Fruit fly (Drosophila melanogaster): Measurements from ENCODE around the gene ChT.

ChT gene

DNA sequence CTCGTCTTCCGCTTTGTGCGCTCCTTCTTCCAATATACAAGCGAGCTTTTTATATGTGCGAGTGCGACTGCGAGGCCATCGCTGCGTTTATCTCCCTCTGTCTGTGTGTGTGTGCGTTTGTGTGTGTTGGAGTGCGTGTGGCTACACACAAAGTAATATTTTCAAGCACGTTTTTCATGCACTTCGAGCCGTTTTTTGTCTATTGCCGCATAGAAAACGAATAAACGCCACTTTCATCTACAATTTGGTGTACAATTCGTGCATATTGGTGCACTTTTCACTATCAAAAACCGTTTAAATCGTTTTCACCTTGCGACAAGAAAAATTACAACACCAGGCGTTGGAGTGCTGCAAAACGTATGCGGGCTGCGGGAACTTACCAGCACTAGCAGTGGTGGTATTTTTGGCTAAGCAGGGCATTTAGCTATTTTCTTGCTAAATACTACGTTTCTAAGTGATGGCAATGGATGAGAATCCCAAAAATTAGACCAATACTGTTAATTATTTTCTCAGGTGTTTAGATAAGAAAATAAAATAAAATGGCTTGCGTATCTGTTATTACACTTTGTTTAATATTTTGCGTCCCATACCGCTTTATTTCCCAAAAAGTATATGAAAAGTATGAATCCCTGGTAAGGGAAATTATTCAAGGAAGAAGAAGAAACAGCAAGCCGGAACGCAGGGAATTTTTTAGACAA is 21.3 kb upstream of the ChT start, which contains the start of the genes CG31224 and CstF64 (continued):
- TF ChIP-seq twi (tag; optimal IDR thresholded peaks at IDR 0.05) = peak; percentile 67
- peak; percentile 82 for TF ChIP-seq Atf3 (GFP tag; optimal IDR thresholded peaks at IDR 0.05)
- TF ChIP-seq stwl (tag; optimal IDR thresholded peaks at IDR 0.05) = peak; percentile 68
- no peak for TF ChIP-seq Hand (GFP tag; optimal IDR thresholded peaks at IDR 0.05)
- no peak for TF ChIP-seq wek (GFP tag; optimal IDR thresholded peaks at IDR 0.05)
- TF ChIP-seq MTF-1 (GFP tag; optimal IDR thresholded peaks at IDR 0.05; ENCODE audit: borderline replicate concordance) = peak; percentile 32
- no peak for TF ChIP-seq Jarid2 (GFP tag; optimal IDR thresholded peaks at IDR 0.05)
- peak; percentile 86 to 94 for TF ChIP-seq Pdp1 (GFP tag; optimal IDR thresholded peaks at IDR 0.05)
- no peak for TF ChIP-seq zf30C (GFP tag; optimal IDR thresholded peaks at IDR 0.05)
- TF ChIP-seq CG4707 (GFP tag; optimal IDR thresholded peaks at IDR 0.05) = no peak
- TF ChIP-seq CG12155 (GFP tag; optimal IDR thresholded peaks at IDR 0.05) = peak; percentile 82
- TF ChIP-seq CG8388 (GFP tag; optimal IDR thresholded peaks at IDR 0.05) = peak; percentile 75
- TF ChIP-seq insv (GFP tag; optimal IDR thresholded peaks at IDR 0.05) = peak in 1 of 2 experiments; percentile 49
- peak; percentile 89 for TF ChIP-seq shn (GFP tag; optimal IDR thresholded peaks at IDR 0.05)
- no peak for TF ChIP-seq yki (optimal IDR thresholded peaks at IDR 0.05)
- peak; percentile 71 for TF ChIP-seq CG9437 (GFP tag; optimal IDR thresholded peaks at IDR 0.05)
- TF ChIP-seq az2 (GFP tag; optimal IDR thresholded peaks at IDR 0.05) = peak; percentile 83
- TF ChIP-seq Hey (tag; optimal IDR thresholded peaks at IDR 0.05) = no peak
- no peak for TF ChIP-seq odd (GFP tag; optimal IDR thresholded peaks at IDR 0.05)
- TF ChIP-seq esg (GFP tag; conservative IDR thresholded peaks at IDR 0.05) = peak; percentile 68
- TF ChIP-seq CG2116 (GFP tag; optimal IDR thresholded peaks at IDR 0.05) = peak; percentile 75
- TF ChIP-seq CG30020 (tag; optimal IDR thresholded peaks at IDR 0.05) = peak; percentile 76
- peak; percentile 82 for TF ChIP-seq pzg (GFP tag; optimal IDR thresholded peaks at IDR 0.05)
- TF ChIP-seq Awh (GFP tag; IDR thresholded peaks at IDR 0.05) = peak; percentile 74; the same call in 1 of the 2 replicates
- TF ChIP-seq sna (GFP tag; IDR thresholded peaks at IDR 0.05; ENCODE audit: partially characterized antibody) = no peak
- TF ChIP-seq CG12104 (GFP tag; optimal IDR thresholded peaks at IDR 0.05) = peak; percentile 80
- TF ChIP-seq CG9797 (GFP tag; optimal IDR thresholded peaks at IDR 0.05) = peak; percentile 50
- peak; percentile 86 for TF ChIP-seq HmgD (GFP tag; optimal IDR thresholded peaks at IDR 0.05)
- TF ChIP-seq CG6254 (GFP tag; optimal IDR thresholded peaks at IDR 0.05) = peak; percentile 26
- TF ChIP-seq jing (GFP tag; optimal IDR thresholded peaks at IDR 0.05) = peak; percentile 65
- peak; percentile 81 for TF ChIP-seq H15 (GFP tag; IDR thresholded peaks at IDR 0.05)
- peak; percentile 83 for TF ChIP-seq CG17328 (GFP tag; IDR thresholded peaks at IDR 0.05)
- TF ChIP-seq Aef1 (GFP tag; IDR thresholded peaks at IDR 0.05) = peak; percentile 76
- TF ChIP-seq danr (GFP tag; IDR thresholded peaks at IDR 0.05) = no peak; the same call in 1 of the 2 replicates
- TF ChIP-seq CG13624 (GFP tag; optimal IDR thresholded peaks at IDR 0.05) = peak; percentile 92
- peak; percentile 63 for TF ChIP-seq gcm2 (GFP tag; optimal IDR thresholded peaks at IDR 0.05)
- no peak for TF ChIP-seq fru (optimal IDR thresholded peaks at IDR 0.05)
- TF ChIP-seq Fer1 (GFP tag; optimal IDR thresholded peaks at IDR 0.05) = peak; percentile 84
- TF ChIP-seq grn (GFP tag; optimal IDR thresholded peaks at IDR 0.05) = no peak
- peak; percentile 66 for TF ChIP-seq CG17186 (GFP tag; optimal IDR thresholded peaks at IDR 0.05)
- TF ChIP-seq CG2129 (GFP tag; IDR thresholded peaks at IDR 0.05; ENCODE audit: partially characterized antibody) = no peak
- peak; percentile 85 for TF ChIP-seq CG11456 (GFP tag; IDR thresholded peaks at IDR 0.05)
- peak; percentile 93 for TF ChIP-seq CG9932 (GFP tag; IDR thresholded peaks at IDR 0.05)
- TF ChIP-seq rib (GFP tag; IDR thresholded peaks at IDR 0.05) = 0 out of 2 replicates have a peak, but pooled peaks have one; percentile 44
- TF ChIP-seq inv (GFP tag; IDR thresholded peaks at IDR 0.05; ENCODE audit: partially characterized antibody) = no peak
- TF ChIP-seq CG18011 (GFP tag; optimal IDR thresholded peaks at IDR 0.05) = no peak
- TF ChIP-seq run (tag; optimal IDR thresholded peaks at IDR 0.05) = peak; percentile 53
- TF ChIP-seq D (optimal IDR thresholded peaks at IDR 0.05) = no peak
- peak; percentile 67 for TF ChIP-seq D (GFP tag; optimal IDR thresholded peaks at IDR 0.05)
- peak; percentile 99 for TF ChIP-seq Ets65A (GFP tag)
